Worm (Caenorhabditis elegans): ENCODE results near the gene gtap-1.

The gtap-1 gene

DNA sequence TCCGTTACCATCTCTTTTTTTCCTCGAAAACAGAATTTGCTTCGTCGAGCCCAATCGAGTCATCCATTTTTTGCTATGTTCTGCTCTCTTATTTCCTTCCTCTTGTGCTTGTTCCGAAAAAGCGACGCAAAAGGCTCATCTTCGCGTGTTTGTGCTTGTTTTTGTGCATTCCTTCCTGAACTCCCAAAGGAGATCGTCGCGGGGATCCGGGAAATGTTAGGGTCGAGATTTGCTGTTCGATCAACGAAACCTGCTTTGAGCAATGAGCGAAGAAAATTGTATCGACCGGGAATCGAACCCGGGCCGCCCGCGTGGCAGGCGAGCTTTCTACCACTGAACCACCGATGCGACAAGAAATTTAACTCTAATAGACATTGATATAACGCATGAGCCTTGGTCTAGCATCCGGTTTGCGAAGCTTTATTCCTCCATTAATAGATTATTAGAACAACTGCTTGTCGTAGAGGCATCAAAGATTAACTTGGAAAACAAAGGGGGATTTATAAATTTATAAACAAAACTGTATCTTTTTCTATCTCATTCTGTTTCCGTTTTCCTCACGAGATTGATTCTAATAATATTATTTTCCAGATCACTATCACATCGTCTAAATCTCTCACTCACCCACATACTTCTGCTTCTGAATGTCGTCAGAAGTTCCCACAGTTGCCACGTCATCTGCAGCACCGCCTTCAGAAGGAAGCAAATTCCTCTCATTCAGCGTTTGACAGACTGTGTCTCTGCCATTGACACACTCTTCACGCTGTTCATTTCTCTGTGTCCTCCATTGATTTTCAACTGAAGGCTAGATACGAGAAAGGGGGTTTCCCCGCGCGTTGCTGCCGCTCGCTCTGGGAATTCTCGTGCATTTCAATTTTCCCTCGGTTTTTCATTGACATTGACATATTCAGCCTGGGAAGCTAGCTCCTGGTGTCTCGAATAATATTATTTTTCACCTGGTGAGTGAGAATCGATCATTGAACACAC lies 50.8 kb downstream of the gtap-1 start, which contains the start of gene K05F1.6 (continued):
- no peak for TF ChIP-seq ets-5 (GFP tag; IDR thresholded peaks at IDR 0.05)
- TF ChIP-seq zip-4 (GFP tag; optimal IDR thresholded peaks at IDR 0.05), result peak; percentile 19
- peak in 1 of 2 experiments; percentile 52 for TF ChIP-seq lsy-2 (tag; optimal IDR thresholded peaks at IDR 0.05)

DNA sequence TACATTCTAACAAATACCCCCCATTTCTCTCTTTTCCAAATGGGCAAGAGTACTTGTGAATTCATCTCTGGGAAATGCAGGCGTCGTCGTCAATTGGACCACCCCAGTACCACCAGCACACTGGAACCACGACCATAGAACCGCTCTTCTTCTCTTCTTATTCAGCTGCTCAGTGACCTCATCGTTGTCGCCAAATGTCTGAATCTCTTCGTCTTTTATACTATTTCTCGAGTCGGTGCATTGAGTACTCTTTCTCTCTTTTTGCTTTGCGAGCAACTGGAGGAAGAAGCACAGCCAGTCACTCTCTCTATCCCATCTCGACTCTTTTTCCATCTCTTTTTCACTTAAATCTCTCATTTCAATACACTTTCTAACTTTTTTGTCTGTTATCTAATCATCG lies 53.2 kb downstream of the gtap-1 start:
- TF ChIP-seq sox-4 (tag; optimal IDR thresholded peaks at IDR 0.05) (no peak), elt-3 (tag; optimal IDR thresholded peaks at IDR 0.05) (no peak), ceh-63 (GFP tag; optimal IDR thresholded peaks at IDR 0.05) (peak; percentile 9), lin-39 (tag; optimal IDR thresholded peaks at IDR 0.05) (no peak), lin-15B (tag; optimal IDR thresholded peaks at IDR 0.05) (no peak), nhr-28 (tag; optimal IDR thresholded peaks at IDR 0.05) (no peak), lin-13 (GFP tag; optimal IDR thresholded peaks at IDR 0.05) (no peak), sup-37 (GFP tag; optimal IDR thresholded peaks at IDR 0.05) (no peak), mab-9 (GFP tag; IDR thresholded peaks at IDR 0.05) (no peak), lin-35 (GFP tag; optimal IDR thresholded peaks at IDR 0.05) (peak in 1 of 2 experiments; percentile 8), pax-3 (tag; optimal IDR thresholded peaks at IDR 0.05) (no peak), ceh-90 (tag; optimal IDR thresholded peaks at IDR 0.05) (no peak), nhr-84 (tag; optimal IDR thresholded peaks at IDR 0.05) (no peak), nhr-76 (tag; optimal IDR thresholded peaks at IDR 0.05) (no peak), ztf-11 (tag; optimal IDR thresholded peaks at IDR 0.05) (no peak), zag-1 (tag; optimal IDR thresholded peaks at IDR 0.05) (no peak), mef-2 (tag; optimal IDR thresholded peaks at IDR 0.05) (no peak), pag-3 (tag; optimal IDR thresholded peaks at IDR 0.05; ENCODE audit: borderline replicate concordance, insufficient read depth) (no peak), dpl-1 (GFP tag; optimal IDR thresholded peaks at IDR 0.05) (peak in 1 of 3 experiments; percentile 3), sptf-1 (tag; optimal IDR thresholded peaks at IDR 0.05) (no peak), lsy-2 (tag; optimal IDR thresholded peaks at IDR 0.05) (peak; percentile 10 to 53), aha-1 (tag; optimal IDR thresholded peaks at IDR 0.05) (no peak), isw-1 (GFP tag; IDR thresholded peaks at IDR 0.05) (0 out of 2 replicates have a peak, but pooled peaks have one; percentile 4), snu-23 (GFP tag; optimal IDR thresholded peaks at IDR 0.05) (peak; percentile 48), fkh-8 (tag; optimal IDR thresholded peaks at IDR 0.05) (peak; percentile 47), unc-62 (GFP tag; optimal IDR thresholded peaks at IDR 0.05) (no peak), nhr-20 (tag; optimal IDR thresholded peaks at IDR 0.05) (no peak), ets-5 (GFP tag; IDR thresholded peaks at IDR 0.05) (no peak), grh-1 (GFP tag; IDR thresholded peaks at IDR 0.05) (no peak), F16B12.6 (tag; optimal IDR thresholded peaks at IDR 0.05) (no peak), dsc-1 (tag; optimal IDR thresholded peaks at IDR 0.05) (no peak), hpl-2 (GFP tag; optimal IDR thresholded peaks at IDR 0.05) (no peak), Y116A8C.19 (tag; optimal IDR thresholded peaks at IDR 0.05; ENCODE audit: borderline replicate concordance) (no peak), nhr-11 (tag; optimal IDR thresholded peaks at IDR 0.05) (no peak), nhr-71 (tag; optimal IDR thresholded peaks at IDR 0.05) (peak; percentile 51), unc-30 (tag; optimal IDR thresholded peaks at IDR 0.05) (no peak), C16A3.4 (tag; optimal IDR thresholded peaks at IDR 0.05) (no peak), ceh-88 (GFP tag; IDR thresholded peaks at IDR 0.05) (no peak), efl-3 (GFP tag; optimal IDR thresholded peaks at IDR 0.05) (no peak), fkh-10 (GFP tag; optimal IDR thresholded peaks at IDR 0.05) (no peak), jun-1 (tag; optimal IDR thresholded peaks at IDR 0.05) (no peak), tlp-1 (tag; optimal IDR thresholded peaks at IDR 0.05) (no peak), mdl-1 (tag; optimal IDR thresholded peaks at IDR 0.05) (no peak), C04F5.9 (tag; optimal IDR thresholded peaks at IDR 0.05) (no peak), zip-4 (GFP tag; optimal IDR thresholded peaks at IDR 0.05) (no peak), nhr-12 (tag; optimal IDR thresholded peaks at IDR 0.05) (no peak), pqm-1 (tag; optimal IDR thresholded peaks at IDR 0.05) (no peak), skn-1 (tag; optimal IDR thresholded peaks at IDR 0.05) (no peak), unc-98 (GFP tag; IDR thresholded peaks at IDR 0.05) (no peak)

Measured in whole organism, L1 larva.